Worm (Caenorhabditis elegans) whole organism, early embryonic: ENCODE data around the gene C02B10.6.

Experiments
- aly-1 ChIP-seq: sonication (generic microtip); optimal IDR thresholded peaks from 2 replicates; lab custom pipeline; 2016; ENCODE audit warnings: missing genetic modification characterization, missing compliant biosample characterization
- ama-1 ChIP-seq: fragments of 150-350 bp; optimal IDR thresholded peaks from 2 replicates; lab custom pipeline; 2014
- ceh-13 ChIP-seq: fragments of 200-800 bp; sonication (Bioruptor generic); optimal IDR thresholded peaks from 2 replicates; lab custom pipeline; 2018; ENCODE audit warnings: mild to moderate bottlenecking, missing genetic modification characterization, missing compliant biosample characterization
- ets-7 ChIP-seq: sonication (generic microtip); optimal IDR thresholded peaks from 2 replicates; lab custom pipeline; 2016; ENCODE audit warnings: missing genotype, missing genetic modification characterization, missing compliant biosample characterization
- flt-1 ChIP-seq: fragments of 200-800 bp; sonication (Bioruptor generic); IDR thresholded peaks from 2 replicates; pipeline ENCODE4 v1.3.6; 2022; ENCODE audit warnings: missing genetic modification characterization, missing compliant biosample characterization
- hmg-4 ChIP-seq: fragments of 200-800 bp; sonication (Bioruptor generic); optimal IDR thresholded peaks from 2 replicates; lab custom pipeline; 2018; ENCODE audit warnings: mild to moderate bottlenecking, missing genetic modification characterization, missing compliant biosample characterization
- hnd-1 ChIP-seq: sonication (generic microtip); optimal IDR thresholded peaks from 2 replicates; lab custom pipeline; 2016; ENCODE audit warnings: missing genetic modification characterization, missing compliant biosample characterization
- pes-1 ChIP-seq: fragments of 200-800 bp; sonication (Bioruptor generic); IDR thresholded peaks from 2 replicates; pipeline ENCODE4 v1.3.6; 2022; ENCODE audit warnings: missing genetic modification reagents, missing genetic modification characterization, missing compliant biosample characterization
- scrt-1 ChIP-seq: fragments of 200-800 bp; sonication (Bioruptor generic); IDR thresholded peaks from 2 replicates; pipeline ENCODE4 v1.3.6; 2022; ENCODE audit warnings: missing genetic modification characterization, missing compliant biosample characterization

ce11 chrIV:5088814-5089322 is 18.2 kb downstream of the C02B10.6 start, which contains the start of gene ivd-1:
- TF ChIP-seq scrt-1 (GFP tag; lab: Robert Waterston, UW) (no peak), ama-1 (lab: Kevin White, UChicago) (no peak), hnd-1 (tag; lab: Kevin White, UChicago) (no peak), pes-1 (no peak), flt-1 (no peak), aly-1 (tag; lab: Kevin White, UChicago) (no peak), hmg-4 (GFP tag; lab: Kevin White, UChicago) (no peak), ets-7 (tag; lab: Kevin White, UChicago) (no peak), ceh-13 (GFP tag; lab: Kevin White, UChicago) (no peak)
